Worm (Caenorhabditis elegans) whole organism, late embryonic: ENCODE data around the gene srg-40.

Source experiments
- C38D4.7 ChIP-seq: fragments of 200-800 bp; sonication (Bioruptor generic); optimal IDR thresholded peaks from 2 replicates; lab custom pipeline; 2018; ENCODE audit warnings: mild to moderate bottlenecking, missing genetic modification characterization, moderate library complexity, missing compliant biosample characterization
- F13H6.1 ChIP-seq: sonication (generic microtip); optimal IDR thresholded peaks from 2 replicates; lab custom pipeline; 2016; ENCODE audit warnings: missing genetic modification characterization, missing compliant biosample characterization
- K02D7.2 ChIP-seq: sonication (generic microtip); optimal IDR thresholded peaks from 2 replicates; lab custom pipeline; 2017; ENCODE audit warnings: mild to moderate bottlenecking, missing genetic modification characterization, missing compliant biosample characterization
- T23F11.4 ChIP-seq: fragments of 200-800 bp; sonication (Bioruptor generic); optimal IDR thresholded peaks from 2 replicates; lab custom pipeline; 2018; ENCODE audit warnings: mild to moderate bottlenecking, missing genetic modification characterization, missing compliant biosample characterization
- ahr-1 ChIP-seq: sonication (generic microtip); optimal IDR thresholded peaks from 2 replicates; lab custom pipeline; 2016; ENCODE audit warnings: missing genetic modification characterization, missing compliant biosample characterization
- ama-1 ChIP-seq: fragments of 150-350 bp; optimal IDR thresholded peaks from 2 replicates; lab custom pipeline; 2014
- ceh-14 ChIP-seq: sonication (generic microtip); optimal IDR thresholded peaks from 2 replicates; lab custom pipeline; 2016; ENCODE audit warnings: missing genotype, missing genetic modification characterization, missing compliant biosample characterization
- ceh-18 ChIP-seq: sonication (generic microtip); optimal IDR thresholded peaks from 2 replicates; lab custom pipeline; 2016; ENCODE audit warnings: missing genetic modification characterization, missing compliant biosample characterization
- ceh-19 ChIP-seq: fragments of 200-800 bp; sonication (Bioruptor generic); optimal IDR thresholded peaks from 2 replicates; lab custom pipeline; 2018; ENCODE audit warnings: mild to moderate bottlenecking, missing genetic modification characterization, missing compliant biosample characterization
- ceh-24 ChIP-seq: sonication (generic microtip); optimal IDR thresholded peaks from 2 replicates; lab custom pipeline; 2016; ENCODE audit warnings: mild to moderate bottlenecking, missing genetic modification characterization, missing compliant biosample characterization
- ceh-30 ChIP-seq: fragments of 150-350 bp; optimal IDR thresholded peaks from 2 replicates; lab custom pipeline; 2014; ENCODE audit warnings: missing biosample characterization, missing genetic modification characterization
- ceh-31 ChIP-seq: sonication (generic microtip); optimal IDR thresholded peaks from 2 replicates; lab custom pipeline; 2016; ENCODE audit warnings: missing genetic modification characterization, missing compliant biosample characterization
- ceh-34 ChIP-seq: sonication (generic microtip); optimal IDR thresholded peaks from 2 replicates; lab custom pipeline; 2016; ENCODE audit warnings: mild to moderate bottlenecking, missing genetic modification characterization, missing compliant biosample characterization
- ceh-6 ChIP-seq: fragments of 200-800 bp; sonication (Bioruptor generic); optimal IDR thresholded peaks from 2 replicates; lab custom pipeline; 2018; ENCODE audit warnings: mild to moderate bottlenecking, missing genetic modification characterization, missing compliant biosample characterization
- dmd-4 ChIP-seq: sonication (generic microtip); optimal IDR thresholded peaks from 2 replicates; lab custom pipeline; 2016; ENCODE audit warnings: borderline replicate concordance, missing genetic modification characterization, missing compliant biosample characterization
- elt-2 ChIP-seq: sonication (generic microtip); optimal IDR thresholded peaks from 2 replicates; lab custom pipeline; 2016; ENCODE audit warnings: missing genetic modification reagents, missing genetic modification characterization, missing compliant biosample characterization
- elt-4 ChIP-seq: sonication (generic microtip); optimal IDR thresholded peaks from 2 replicates; lab custom pipeline; 2016; ENCODE audit warnings: missing genetic modification characterization, missing compliant biosample characterization
- ets-4 ChIP-seq: sonication (generic microtip); optimal IDR thresholded peaks from 2 replicates; lab custom pipeline; 2016; ENCODE audit warnings: missing genetic modification characterization, missing compliant biosample characterization
- fax-1 ChIP-seq: sonication (generic microtip); optimal IDR thresholded peaks from 2 replicates; lab custom pipeline; 2016; ENCODE audit warnings: missing genotype, missing genetic modification characterization, missing compliant biosample characterization
- fkh-10 ChIP-seq: fragments of 150-350 bp; optimal IDR thresholded peaks from 2 replicates; lab custom pipeline; 2014; ENCODE audit warnings: missing biosample characterization, missing genetic modification reagents, missing genetic modification characterization
- fkh-6 ChIP-seq: sonication (generic microtip); optimal IDR thresholded peaks from 2 replicates; lab custom pipeline; 2016; ENCODE audit warnings: missing genetic modification characterization, missing compliant biosample characterization
- gmeb-2 ChIP-seq: sonication (generic microtip); optimal IDR thresholded peaks from 2 replicates; lab custom pipeline; 2016; ENCODE audit warnings: missing genetic modification characterization, inconsistent platforms, missing compliant biosample characterization
- hlh-13 ChIP-seq: fragments of 200-800 bp; sonication (Bioruptor generic); optimal IDR thresholded peaks from 2 replicates; lab custom pipeline; 2018; ENCODE audit warnings: mild to moderate bottlenecking, missing genetic modification characterization, missing compliant biosample characterization
- hlh-30 ChIP-seq: sonication (generic microtip); optimal IDR thresholded peaks from 2 replicates; lab custom pipeline; 2017; ENCODE audit warnings: antibody characterized with exemption, missing genetic modification characterization, missing compliant biosample characterization; ENCODE audit not compliant: insufficient read depth
- hlh-6 ChIP-seq: sonication (generic microtip); optimal IDR thresholded peaks from 2 replicates; lab custom pipeline; 2016; ENCODE audit warnings: missing genotype, missing genetic modification characterization, missing compliant biosample characterization
- lim-6 ChIP-seq: sonication (generic microtip); optimal IDR thresholded peaks from 2 replicates; lab custom pipeline; 2016; ENCODE audit warnings: missing genetic modification characterization, missing compliant biosample characterization
- madf-2 ChIP-seq: sonication (generic microtip); optimal IDR thresholded peaks from 2 replicates; lab custom pipeline; 2017; ENCODE audit warnings: missing genetic modification characterization, missing compliant biosample characterization
- nfya-1 ChIP-seq: sonication (generic microtip); optimal IDR thresholded peaks from 2 replicates; lab custom pipeline; 2017; ENCODE audit warnings: missing genetic modification characterization, mild to moderate bottlenecking, missing compliant biosample characterization, antibody characterized with exemption, moderate library complexity
- nhr-232 ChIP-seq: sonication (generic microtip); optimal IDR thresholded peaks from 2 replicates; lab custom pipeline; 2016; ENCODE audit warnings: missing genetic modification characterization, missing compliant biosample characterization
- odd-2 ChIP-seq: sonication (generic microtip); optimal IDR thresholded peaks from 2 replicates; lab custom pipeline; 2017; ENCODE audit warnings: antibody characterized with exemption, mild to moderate bottlenecking, missing genetic modification characterization, missing compliant biosample characterization
- pag-3 ChIP-seq: sonication (generic microtip); optimal IDR thresholded peaks from 2 replicates; lab custom pipeline; 2016; ENCODE audit warnings: missing compliant biosample characterization, missing genetic modification characterization, borderline replicate concordance
- pat-9 ChIP-seq: fragments of 200-800 bp; sonication (Bioruptor generic); optimal IDR thresholded peaks from 2 replicates; lab custom pipeline; 2018; ENCODE audit warnings: mild to moderate bottlenecking, missing genetic modification characterization, moderate library complexity, missing compliant biosample characterization
- ref-2 ChIP-seq: sonication (generic microtip); optimal IDR thresholded peaks from 2 replicates; lab custom pipeline; 2016; ENCODE audit warnings: missing genetic modification characterization, missing compliant biosample characterization
- rnt-1 ChIP-seq: sonication (generic microtip); optimal IDR thresholded peaks from 2 replicates; lab custom pipeline; 2016; ENCODE audit warnings: missing genetic modification characterization, missing compliant biosample characterization
- sox-2 ChIP-seq: fragments of 200-800 bp; sonication (Bioruptor generic); IDR thresholded peaks from 2 replicates; pipeline ENCODE4 v1.3.6; 2022; ENCODE audit warnings: missing genetic modification reagents, missing genetic modification characterization, missing compliant biosample characterization
- syd-9 ChIP-seq: sonication (generic microtip); optimal IDR thresholded peaks from 2 replicates; lab custom pipeline; 2016; ENCODE audit warnings: mild to moderate bottlenecking, missing genetic modification characterization, moderate library complexity, missing compliant biosample characterization
- tbx-2 ChIP-seq: sonication (generic microtip); optimal IDR thresholded peaks from 2 replicates; lab custom pipeline; 2016; ENCODE audit warnings: missing genetic modification characterization, missing compliant biosample characterization
- ttx-3 ChIP-seq: sonication (generic microtip); optimal IDR thresholded peaks from 2 replicates; lab custom pipeline; 2016; ENCODE audit warnings: missing genetic modification reagents, missing genetic modification characterization, missing compliant biosample characterization
- ztf-16 ChIP-seq: sonication (generic microtip); optimal IDR thresholded peaks from 2 replicates; lab custom pipeline; 2017; ENCODE audit warnings: missing genetic modification characterization, missing compliant biosample characterization

The srg-40 gene

DNA sequence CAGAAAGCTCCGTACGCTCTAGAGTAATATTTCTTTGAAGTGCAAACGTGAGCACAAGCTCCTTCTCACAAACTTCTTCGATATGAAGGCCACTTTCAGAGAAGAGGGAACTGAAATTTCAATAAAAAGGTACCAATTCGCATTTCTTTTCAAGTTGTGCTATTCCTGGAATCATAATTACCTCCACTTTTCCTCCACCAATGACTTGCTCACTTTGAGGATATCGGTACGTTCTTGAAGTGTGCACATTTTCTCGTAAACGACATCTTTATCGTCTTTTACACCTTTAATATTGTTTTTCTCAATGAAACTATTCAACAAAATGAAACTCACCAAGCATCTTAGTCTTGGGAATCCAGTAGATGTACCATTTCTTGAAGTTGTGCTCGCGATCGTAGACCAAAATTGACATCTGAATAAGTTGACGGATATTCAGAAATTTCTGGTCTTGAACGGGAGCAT, 45.0 kb downstream of the srg-40 start, which contains the start of gene scb-1:
scb-1 (minus strand) TSS at position 412 of the 462 bp plus-strand sequence.
- TF ChIP-seq fax-1 (no peak), ets-4 (tag; lab: Kevin White, UChicago) (no peak), ceh-18 (no peak), gmeb-2 (no peak), pat-9 (no peak), ceh-31 (no peak), sox-2 (GFP tag; lab: Robert Waterston, UW) (no peak), ama-1 (no peak), ceh-30 (no peak), K02D7.2 (tag; lab: Kevin White, UChicago) (no peak), syd-9 (tag; lab: Kevin White, UChicago) (no peak), nhr-232 (no peak), odd-2 (tag; lab: Kevin White, UChicago) (no peak), hlh-30 (tag; lab: Kevin White, UChicago) (no peak), elt-2 (tag; lab: Kevin White, UChicago) (no peak), ref-2 (no peak), hlh-6 (tag; lab: Kevin White, UChicago) (no peak), ceh-34 (tag; lab: Kevin White, UChicago) (no peak), pag-3 (tag; lab: Kevin White, UChicago) (no peak)

DNA sequence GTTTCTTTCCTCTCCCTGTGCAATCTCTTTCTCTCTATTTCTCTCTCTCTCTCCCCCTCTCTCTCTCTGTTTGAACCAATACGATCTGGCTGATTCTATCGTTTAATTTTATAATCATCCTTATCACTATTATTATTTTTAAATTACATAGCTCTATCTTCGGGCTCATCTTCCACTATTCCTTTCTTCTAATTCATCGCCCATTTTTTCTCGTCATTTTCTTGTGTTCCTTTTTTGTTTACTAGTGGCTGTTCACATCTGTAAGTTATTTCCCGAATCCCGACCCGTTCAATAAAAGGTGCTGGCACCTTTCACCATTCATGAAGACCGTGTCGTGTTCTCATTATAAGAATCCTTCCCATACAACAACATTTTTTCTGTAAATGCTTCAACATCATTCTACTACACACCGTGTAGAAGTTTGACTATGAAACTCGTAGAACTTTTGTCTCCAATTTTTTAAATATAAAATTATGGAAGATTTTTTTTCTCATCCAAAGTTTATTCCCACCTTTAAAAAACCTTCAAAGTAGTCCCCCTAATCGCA, 46.1 kb downstream of the srg-40 start:
- no peak for TF ChIP-seq tbx-2
- TF ChIP-seq ceh-14 (tag; lab: Kevin White, UChicago) = no peak
- TF ChIP-seq ceh-31 = no peak
- TF ChIP-seq odd-2 (tag; lab: Kevin White, UChicago) = no peak
- no peak for TF ChIP-seq ceh-24 (tag; lab: Kevin White, UChicago)
- no peak for TF ChIP-seq fkh-6
- no peak for TF ChIP-seq nfya-1 (tag; lab: Kevin White, UChicago)
- TF ChIP-seq ttx-3 (tag; lab: Kevin White, UChicago) = no peak
- TF ChIP-seq elt-4 = no peak
- TF ChIP-seq ceh-34 (tag; lab: Kevin White, UChicago) = no peak
- TF ChIP-seq ahr-1 (tag; lab: Kevin White, UChicago) = no peak
- TF ChIP-seq pat-9 = no peak
- no peak for TF ChIP-seq F13H6.1 (tag; lab: Kevin White, UChicago)
- TF ChIP-seq hlh-6 (tag; lab: Kevin White, UChicago) = no peak
- TF ChIP-seq rnt-1 = no peak
- no peak for TF ChIP-seq ceh-6 (GFP tag; lab: Kevin White, UChicago)
- TF ChIP-seq dmd-4 = no peak
- TF ChIP-seq ceh-30 = no peak
- TF ChIP-seq ceh-19 (GFP tag; lab: Kevin White, UChicago) = no peak

DNA sequence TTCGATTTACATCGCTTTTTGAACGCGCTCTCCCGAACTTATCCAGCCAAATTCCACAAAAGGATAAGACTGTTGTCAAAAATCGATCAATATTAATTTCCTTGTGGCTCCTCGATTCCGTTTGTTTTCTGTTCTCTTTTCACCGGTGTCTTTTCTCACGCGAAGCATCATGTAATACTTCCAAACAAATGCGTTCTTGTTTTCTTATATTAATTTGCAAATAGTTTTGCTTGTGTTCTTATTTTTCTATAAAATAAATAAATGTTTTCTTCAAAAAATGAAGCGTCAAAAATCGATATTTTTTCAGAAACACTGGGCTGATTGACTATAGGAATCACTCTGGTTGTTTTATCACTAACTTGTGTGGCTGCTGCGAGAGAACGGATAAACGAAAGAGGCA, 50.8 kb downstream of the srg-40 start, which contains the start of gene math-33:
math-33 (plus strand) TSS at position 301 of the 400 bp plus-strand sequence.
- TF ChIP-seq C38D4.7 (GFP tag; lab: Kevin White, UChicago) = no peak
- TF ChIP-seq ceh-30 = no peak
- TF ChIP-seq rnt-1 = no peak
- TF ChIP-seq odd-2 (tag; lab: Kevin White, UChicago) = no peak
- TF ChIP-seq ceh-24 (tag; lab: Kevin White, UChicago) = no peak
- TF ChIP-seq ztf-16 (tag; lab: Kevin White, UChicago) = no peak
- TF ChIP-seq hlh-6 (tag; lab: Kevin White, UChicago) = no peak
- no peak for TF ChIP-seq fkh-10
- no peak for TF ChIP-seq nhr-232
- no peak for TF ChIP-seq hlh-13 (GFP tag; lab: Kevin White, UChicago)
- no peak for TF ChIP-seq T23F11.4 (GFP tag; lab: Kevin White, UChicago)
- no peak for TF ChIP-seq lim-6 (tag; lab: Kevin White, UChicago)
- TF ChIP-seq hlh-30 (tag; lab: Kevin White, UChicago) = no peak
- no peak for TF ChIP-seq ama-1
- no peak for TF ChIP-seq elt-2 (tag; lab: Kevin White, UChicago)
- no peak for TF ChIP-seq madf-2 (tag; lab: Kevin White, UChicago)
